Fruit fly (Drosophila melanogaster): ENCODE results near the gene CG3176.
A peak's percentile ranks its signal among the peaks of the same experiment; 100 is the strongest.

CG3176 gene

DNA sequence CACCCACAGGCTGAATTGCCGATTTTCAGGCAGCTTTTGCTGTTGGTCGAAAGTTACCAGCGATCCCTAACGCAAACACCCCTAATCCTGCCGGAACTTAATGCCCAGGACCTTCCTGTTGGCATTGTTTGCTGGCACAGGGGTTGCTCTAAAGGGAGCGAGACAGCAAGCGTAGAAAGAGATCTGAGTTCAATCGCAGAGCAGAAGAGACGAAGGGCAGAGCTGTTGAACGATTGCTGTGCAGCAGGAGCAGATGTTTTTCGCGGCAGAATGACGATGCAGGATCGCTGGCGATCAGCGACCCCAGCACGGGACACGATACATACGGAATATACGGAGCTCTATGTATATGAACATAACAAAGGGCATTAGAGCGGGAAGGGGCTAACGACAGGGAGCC lies 24.7 kb upstream of the CG3176 start:
- TF ChIP-seq CG5204 (GFP tag; optimal IDR thresholded peaks at IDR 0.05) = no peak

DNA sequence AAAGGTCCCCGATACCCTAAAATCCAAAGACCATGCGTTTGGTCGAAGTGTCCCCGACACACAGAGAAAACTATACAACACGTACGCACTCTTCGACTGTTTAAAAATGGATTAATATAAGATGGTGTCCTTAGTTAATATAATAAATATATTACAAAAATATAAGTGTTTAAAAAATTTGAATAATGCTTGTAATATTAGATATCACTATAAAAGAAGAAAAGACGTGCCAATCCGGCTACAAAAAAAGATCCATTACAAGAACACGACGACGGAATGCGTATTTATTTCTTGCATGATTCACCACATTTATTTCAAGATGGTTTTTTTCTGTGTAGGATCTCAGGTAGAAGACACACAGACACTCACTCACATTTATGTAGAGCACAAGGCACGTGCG lies 23.9 kb upstream of the CG3176 start:
- TF ChIP-seq toe (GFP tag; optimal IDR thresholded peaks at IDR 0.05) (no peak), CG33017 (tag; optimal IDR thresholded peaks at IDR 0.05) (no peak), CG7045 (GFP tag; optimal IDR thresholded peaks at IDR 0.05) (no peak)

DNA sequence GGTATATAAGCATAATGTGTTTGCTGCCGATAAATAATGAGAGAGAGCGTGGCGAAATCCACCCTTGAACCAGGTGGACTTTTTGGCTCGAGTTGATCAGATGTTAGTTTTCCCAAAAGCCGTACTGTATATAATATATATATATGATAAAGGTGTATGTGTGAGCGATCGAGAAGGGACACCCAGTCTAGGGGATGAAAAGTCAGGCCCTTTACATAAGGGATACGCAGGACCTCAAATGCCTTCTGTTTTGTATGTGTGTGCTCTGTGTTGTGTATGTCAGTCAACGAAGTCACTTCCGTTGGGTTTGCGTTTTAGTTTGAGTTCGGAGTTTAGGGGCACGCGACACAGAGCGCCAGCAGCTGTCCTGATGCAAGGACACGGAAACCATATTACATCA lies 21.2 kb upstream of the CG3176 start, which contains the start of gene ase:
TSS of gene ase (plus strand) at position 301 of the 400 bp plus-strand sequence.
- TF ChIP-seq Crg-1 (GFP tag; optimal IDR thresholded peaks at IDR 0.05) (no peak), CG1620 (GFP tag; optimal IDR thresholded peaks at IDR 0.05) (no peak), CG14711 (tag; optimal IDR thresholded peaks at IDR 0.05) (no peak), cnc (optimal IDR thresholded peaks at IDR 0.05) (no peak), ovo (GFP tag; optimal IDR thresholded peaks at IDR 0.05) (no peak), bab1 (GFP tag; optimal IDR thresholded peaks at IDR 0.05) (no peak), toe (GFP tag; optimal IDR thresholded peaks at IDR 0.05) (no peak)

DNA sequence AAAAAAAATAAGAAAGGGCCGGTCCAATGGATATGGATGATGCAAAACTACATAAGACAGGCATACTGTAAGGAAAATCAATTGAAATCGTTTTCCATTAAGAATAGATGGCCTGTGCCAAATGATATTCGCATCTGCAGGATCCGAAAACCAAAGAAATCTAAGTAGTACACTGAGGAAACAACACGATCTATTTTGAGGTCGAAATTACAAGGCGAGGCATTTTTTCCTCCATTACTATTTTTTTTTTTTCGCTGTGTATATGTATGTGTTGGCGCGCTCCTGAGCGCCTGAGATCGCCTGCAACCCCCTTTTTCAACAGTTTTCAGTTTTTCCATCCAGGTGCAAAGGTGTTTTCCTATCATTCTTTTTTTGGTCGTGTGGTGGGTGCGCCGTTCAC lies 17.7 kb upstream of the CG3176 start:
- TF ChIP-seq CG14711 (tag; optimal IDR thresholded peaks at IDR 0.05) = no peak
- no peak for TF ChIP-seq tj (GFP tag; optimal IDR thresholded peaks at IDR 0.05)
- TF ChIP-seq kay (GFP tag; ENCODE audit: borderline replicate concordance) = no peak
- no peak for TF ChIP-seq Mnt (GFP tag; optimal IDR thresholded peaks at IDR 0.05)
- no peak for TF ChIP-seq Hr96 (GFP tag; optimal IDR thresholded peaks at IDR 0.05)
- no peak for TF ChIP-seq CG11617 (GFP tag; optimal IDR thresholded peaks at IDR 0.05)
- TF ChIP-seq pad (GFP tag; optimal IDR thresholded peaks at IDR 0.05) = no peak
- no peak for TF ChIP-seq CG7101 (tag; optimal IDR thresholded peaks at IDR 0.05)
- TF ChIP-seq bab1 (GFP tag; optimal IDR thresholded peaks at IDR 0.05) = no peak
- TF ChIP-seq CG12768 (GFP tag; optimal IDR thresholded peaks at IDR 0.05) = no peak
- TF ChIP-seq ovo (GFP tag; optimal IDR thresholded peaks at IDR 0.05) = no peak
- no peak for TF ChIP-seq CG7045 (GFP tag; optimal IDR thresholded peaks at IDR 0.05)
- no peak for TF ChIP-seq cnc (optimal IDR thresholded peaks at IDR 0.05)
- TF ChIP-seq Clk (GFP tag; optimal IDR thresholded peaks at IDR 0.05) = no peak
- no peak for TF ChIP-seq CG33017 (tag; optimal IDR thresholded peaks at IDR 0.05)
- TF ChIP-seq CG1620 (GFP tag; optimal IDR thresholded peaks at IDR 0.05) = no peak
- no peak for TF ChIP-seq CG5204 (GFP tag; optimal IDR thresholded peaks at IDR 0.05)
- TF ChIP-seq cic (GFP tag; optimal IDR thresholded peaks at IDR 0.05) = no peak
- no peak for TF ChIP-seq Crg-1 (GFP tag; optimal IDR thresholded peaks at IDR 0.05)
- TF ChIP-seq toe (GFP tag; optimal IDR thresholded peaks at IDR 0.05) = no peak

DNA sequence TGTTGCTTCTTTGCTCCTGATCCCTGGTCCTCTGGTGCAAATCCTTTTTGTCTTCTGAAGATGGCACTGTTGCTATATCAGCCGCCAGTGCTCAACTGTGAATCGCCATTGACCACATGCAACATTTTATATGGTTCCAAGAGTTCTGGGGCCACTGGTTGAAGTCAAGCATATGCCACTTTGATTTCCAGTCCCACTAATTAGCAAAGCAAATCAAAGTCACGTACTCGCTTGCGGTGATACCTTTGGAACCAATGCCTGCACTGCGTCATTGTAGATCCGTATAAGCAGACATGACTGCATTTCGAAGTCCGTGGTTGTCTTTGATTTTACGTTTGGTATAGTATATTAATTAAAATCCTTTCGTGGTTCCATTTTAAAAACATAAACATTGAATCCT lies 12.4 kb upstream of the CG3176 start, which contains the start of gene Cyp4g1:
TSS of gene Cyp4g1 (minus strand) at position 101 of the 400 bp plus-strand sequence.
- TF ChIP-seq CG12768 (GFP tag; optimal IDR thresholded peaks at IDR 0.05) (peak; percentile 36), Hr96 (GFP tag; optimal IDR thresholded peaks at IDR 0.05) (no peak), Crg-1 (GFP tag; optimal IDR thresholded peaks at IDR 0.05) (no peak)

DNA sequence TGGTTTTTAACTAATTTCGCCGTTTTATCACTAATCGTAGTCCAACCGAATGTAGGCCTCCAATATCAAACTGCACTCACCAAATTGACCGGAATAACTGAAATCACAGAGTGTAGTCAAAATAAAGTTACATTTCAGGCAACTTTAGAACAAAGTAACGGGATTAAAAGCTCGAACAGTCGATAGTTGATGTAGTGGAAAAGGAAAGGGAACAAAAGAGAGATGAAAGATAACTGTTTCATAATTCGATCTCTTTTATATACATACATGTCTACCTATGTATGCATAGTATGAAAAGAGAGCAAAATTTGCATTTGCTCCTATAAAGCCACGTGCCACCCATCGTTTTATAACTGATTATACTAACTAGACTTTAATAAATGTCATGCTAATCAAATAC lies 11.0 kb upstream of the CG3176 start, which contains the start of gene CG32816:
TSS of gene CG32816 (minus strand) at position 101 of the 400 bp plus-strand sequence.
- TF ChIP-seq pad (GFP tag; optimal IDR thresholded peaks at IDR 0.05) = no peak
- peak; percentile 55 for TF ChIP-seq ovo (GFP tag; optimal IDR thresholded peaks at IDR 0.05)

DNA sequence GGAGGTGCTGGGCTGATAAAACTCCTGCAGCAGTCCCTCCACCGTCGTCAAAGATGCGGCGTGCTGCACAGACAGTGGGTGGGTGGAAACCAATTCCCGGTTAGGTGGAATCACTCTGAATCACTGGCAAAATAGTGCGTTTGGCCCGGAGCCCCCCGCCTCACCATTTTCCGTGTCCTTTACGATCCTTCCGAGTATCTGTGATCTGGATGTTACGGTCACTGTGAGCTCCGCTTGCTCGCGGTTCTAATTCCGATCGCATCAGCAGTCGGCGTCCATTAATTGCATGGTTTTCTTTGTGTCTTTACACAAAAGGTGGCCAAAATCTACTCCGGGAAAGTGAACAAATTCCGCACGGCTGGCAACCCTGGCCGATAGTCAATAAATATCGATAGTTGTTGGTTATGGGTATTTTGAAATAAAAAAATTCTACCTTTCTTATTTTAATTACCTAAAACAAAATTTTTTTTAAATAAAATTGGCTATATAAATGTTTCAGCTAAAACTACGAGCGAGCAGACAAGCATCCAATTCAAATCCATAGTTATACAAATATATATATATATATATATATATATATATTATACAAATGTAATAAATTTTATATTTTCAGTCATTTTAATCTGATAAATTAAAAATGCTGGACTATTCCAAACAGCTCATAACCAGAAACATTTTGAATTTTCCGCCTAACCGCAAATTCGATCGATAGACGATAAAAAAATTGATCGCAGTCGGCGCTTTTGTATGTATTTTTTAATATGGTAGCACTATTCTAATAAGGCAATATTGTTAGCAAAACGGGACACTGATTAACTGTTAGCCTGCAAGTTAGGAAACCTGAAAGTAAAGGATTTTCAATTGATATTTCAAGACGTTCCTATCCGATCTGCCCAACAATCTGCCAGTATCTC lies 5.2 kb upstream of the CG3176 start, which contains the start of the genes ebo and CG13373:
TSS of gene ebo (minus strand) at position 350 of the 914 bp plus-strand sequence.
TSS of gene CG13373 (plus strand) at position 755 of the 914 bp plus-strand sequence.
- peak; percentile 4 for TF ChIP-seq CG33017 (tag; optimal IDR thresholded peaks at IDR 0.05)
- TF ChIP-seq tj (GFP tag; optimal IDR thresholded peaks at IDR 0.05) = peak; percentile 12
- no peak for TF ChIP-seq toe (GFP tag; optimal IDR thresholded peaks at IDR 0.05)
- peak; percentile 31 for TF ChIP-seq CG1620 (GFP tag; optimal IDR thresholded peaks at IDR 0.05)
- peak; percentile 30 for TF ChIP-seq bab1 (GFP tag; optimal IDR thresholded peaks at IDR 0.05)
- peak; percentile 10 for TF ChIP-seq Mnt (GFP tag; optimal IDR thresholded peaks at IDR 0.05)
- TF ChIP-seq cnc (optimal IDR thresholded peaks at IDR 0.05) = no peak
- peak; percentile 7 for TF ChIP-seq ovo (GFP tag; optimal IDR thresholded peaks at IDR 0.05)
- TF ChIP-seq CG5204 (GFP tag; optimal IDR thresholded peaks at IDR 0.05) = no peak
- TF ChIP-seq Hr96 (GFP tag; optimal IDR thresholded peaks at IDR 0.05) = no peak
- TF ChIP-seq CG11617 (GFP tag; optimal IDR thresholded peaks at IDR 0.05) = no peak
- TF ChIP-seq CG7101 (tag; optimal IDR thresholded peaks at IDR 0.05) = peak; percentile 52
- peak; percentile 85 for TF ChIP-seq CG14711 (tag; optimal IDR thresholded peaks at IDR 0.05)
- no peak for TF ChIP-seq pad (GFP tag; optimal IDR thresholded peaks at IDR 0.05)
